Worm (Caenorhabditis elegans): ENCODE results near the gene clec-179.

DNA sequence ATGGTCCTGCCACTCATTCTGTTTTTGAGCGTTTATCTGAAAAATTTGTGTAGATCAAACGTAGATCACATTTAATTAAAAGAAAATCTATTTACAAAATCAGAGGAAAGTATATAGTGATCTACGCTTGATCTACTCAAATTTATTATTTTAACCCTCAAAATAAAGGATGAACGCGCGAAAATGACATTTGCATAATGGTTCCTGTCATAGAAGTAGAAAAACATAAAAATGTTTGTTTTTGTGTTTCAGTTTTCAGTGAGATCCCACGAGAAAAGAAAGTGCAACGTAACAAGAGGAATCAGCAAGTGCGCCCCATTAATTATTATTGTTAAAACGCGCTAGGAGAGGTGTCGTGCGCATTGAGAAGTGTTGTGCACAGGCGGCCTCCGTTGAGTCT, 26.8 kb upstream of the clec-179 start:
- no peak for TF ChIP-seq tbx-7 (tag; optimal IDR thresholded peaks at IDR 0.05)
- TF ChIP-seq pha-2 (tag; optimal IDR thresholded peaks at IDR 0.05), result no peak
- TF ChIP-seq ztf-16 (tag; optimal IDR thresholded peaks at IDR 0.05), result no peak
- TF ChIP-seq hlh-30 (tag; optimal IDR thresholded peaks at IDR 0.05; ENCODE audit: insufficient read depth), result no peak
